Worm (Caenorhabditis elegans) whole organism, L3 larva: ENCODE results near the gene nspd-4.

Experiments
- ZK546.5 ChIP-seq: sonication (generic microtip); optimal IDR thresholded peaks from 2 replicates; lab custom pipeline; 2017; ENCODE audit warnings: missing biosample characterization, missing genetic modification characterization
- ama-1 ChIP-seq: fragments of 150-350 bp; optimal IDR thresholded peaks from 2 replicates; lab custom pipeline; 2018
- ceh-82 ChIP-seq: fragments of 150-350 bp; optimal IDR thresholded peaks from 2 replicates; lab custom pipeline; 2014; ENCODE audit warnings: missing biosample characterization, missing genetic modification characterization
- fos-1 ChIP-seq: fragments of 150-350 bp; optimal IDR thresholded peaks from 2 replicates; lab custom pipeline; 2014; ENCODE audit warnings: missing biosample characterization, missing genetic modification characterization
- nfya-1 ChIP-seq: sonication (generic microtip); optimal IDR thresholded peaks from 2 replicates; lab custom pipeline; 2017; ENCODE audit warnings: missing genetic modification characterization, mild to moderate bottlenecking, missing compliant biosample characterization, antibody characterized with exemption, moderate library complexity; ENCODE audit not compliant: insufficient read depth
- nhr-237 ChIP-seq: fragments of 150-350 bp; optimal IDR thresholded peaks from 2 replicates; lab custom pipeline; 2014; ENCODE audit warnings: missing biosample characterization, missing genetic modification characterization
- nhr-67 ChIP-seq: fragments of 150-350 bp; optimal IDR thresholded peaks from 2 replicates; lab custom pipeline; 2014; ENCODE audit warnings: missing biosample characterization, missing genetic modification characterization
- pha-4 ChIP-seq: fragments of 150-350 bp; optimal IDR thresholded peaks from 2 replicates; lab custom pipeline; 2014; ENCODE audit warnings: missing biosample characterization, missing genetic modification reagents, missing genetic modification characterization
- skn-1 ChIP-seq: fragments of 150-350 bp; optimal IDR thresholded peaks from 2 replicates; lab custom pipeline; 2014; ENCODE audit warnings: missing biosample characterization, missing genetic modification characterization
- unc-62 ChIP-seq: fragments of 150-350 bp; sonication (generic microtip); optimal IDR thresholded peaks from 4 replicates; lab custom pipeline; 2014; ENCODE audit warnings: missing biosample characterization, missing genetic modification reagents, missing genetic modification characterization
- zag-1 ChIP-seq: fragments of 150-350 bp; optimal IDR thresholded peaks from 2 replicates; lab custom pipeline; 2014; ENCODE audit warnings: missing biosample characterization, missing genetic modification characterization

DNA sequence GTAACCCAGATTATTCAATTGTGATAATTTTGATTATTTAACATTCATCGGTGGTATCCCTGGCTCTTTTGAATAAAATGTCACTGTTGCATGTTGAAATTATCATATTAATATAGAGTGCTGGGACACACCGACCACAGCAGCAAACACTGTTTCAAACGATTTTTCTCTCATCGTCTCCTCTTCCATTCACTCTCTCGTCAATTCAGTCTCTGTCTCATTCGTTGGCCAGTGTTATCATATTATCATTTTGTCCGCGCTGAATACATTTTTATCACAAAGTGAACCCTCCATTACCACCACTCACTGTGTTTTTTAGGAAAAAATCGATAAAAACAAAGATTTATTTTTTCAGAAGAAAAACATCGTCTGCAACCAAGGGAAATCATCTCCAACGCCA is 14.7 kb downstream of the nspd-4 start:
- TF ChIP-seq nhr-237 (tag; lab: Kevin White, UChicago) (no peak), nfya-1 (tag; lab: Kevin White, UChicago) (peak; percentile 26), nhr-67 (no peak), fos-1 (no peak), unc-62 (GFP tag; lab: Kevin White, UChicago) (no peak), pha-4 (tag; lab: Kevin White, UChicago) (peak; percentile 4), ama-1 (lab: Kevin White, UChicago) (peak; percentile 69), ceh-82 (tag; lab: Kevin White, UChicago) (no peak), ZK546.5 (tag; lab: Kevin White, UChicago) (no peak), zag-1 (no peak), skn-1 (tag; lab: Kevin White, UChicago) (no peak)
